Fruit fly (Drosophila melanogaster): ENCODE measurements around the gene CG14325.
A peak's percentile ranks its signal among the peaks of the same experiment; 100 is the strongest.

CG14325 gene

dm6 chr3R:17645239-17645638 lies 18.3 kb downstream of the CG14325 start (continued):
- TF ChIP-seq CG16815 (GFP tag; optimal IDR thresholded peaks at IDR 0.05) (no peak), CG14667 (GFP tag; IDR thresholded peaks at IDR 0.05) (no peak)

dm6 chr3R:17646102-17647050 lies 19.4 kb downstream of the CG14325 start:
- peak in 1 of 2 experiments; percentile 20 for TF ChIP-seq Eip74EF (GFP tag; optimal IDR thresholded peaks at IDR 0.05)
- no peak for TF ChIP-seq Fer1 (GFP tag; optimal IDR thresholded peaks at IDR 0.05)
- TF ChIP-seq tap (tag; optimal IDR thresholded peaks at IDR 0.05): no peak
- TF ChIP-seq Neu2 (GFP tag; optimal IDR thresholded peaks at IDR 0.05; ENCODE audit: borderline replicate concordance): no peak
- TF ChIP-seq NFAT (GFP tag; IDR thresholded peaks at IDR 0.05): 0 out of 2 replicates have a peak, but pooled peaks have one; percentile 35
- TF ChIP-seq CG9727 (GFP tag; optimal IDR thresholded peaks at IDR 0.05): no peak
- peak; percentile 69 for TF ChIP-seq bbx (GFP tag; IDR thresholded peaks at IDR 0.05; ENCODE audit: partially characterized antibody)
- no peak for TF ChIP-seq CTCF (GFP tag; optimal IDR thresholded peaks at IDR 0.05)
- peak; percentile 59; the same call in 1 of the 2 replicates for TF ChIP-seq tna (GFP tag; IDR thresholded peaks at IDR 0.05; ENCODE audit: partially characterized antibody)
- TF ChIP-seq stc (GFP tag; IDR thresholded peaks at IDR 0.05): no peak
- TF ChIP-seq CG34224 (GFP tag; IDR thresholded peaks at IDR 0.05; ENCODE audit: partially characterized antibody): peak; percentile 46; the same call in 1 of the 3 replicates
- peak; percentile 9 for TF ChIP-seq CG2712 (tag; optimal IDR thresholded peaks at IDR 0.05)
- peak; percentile 55; the same call in 2 of the 4 replicates for TF ChIP-seq Dll (GFP tag; IDR thresholded peaks at IDR 0.05; ENCODE audit: partially characterized antibody)
- TF ChIP-seq nmo (GFP tag; optimal IDR thresholded peaks at IDR 0.05): no peak
- TF ChIP-seq CG16813 (GFP tag; IDR thresholded peaks at IDR 0.05; ENCODE audit: partially characterized antibody): peak; percentile 86
- TF ChIP-seq CG1832 (GFP tag; optimal IDR thresholded peaks at IDR 0.05): no peak
- no peak for TF ChIP-seq CG13894 (tag; optimal IDR thresholded peaks at IDR 0.05)
- 0 out of 2 replicates have a peak, but pooled peaks have one; percentile 15 for TF ChIP-seq CG6272 (GFP tag; IDR thresholded peaks at IDR 0.05)
- TF ChIP-seq ewg (GFP tag; optimal IDR thresholded peaks at IDR 0.05): no peak
- no peak for TF ChIP-seq CG10321 (GFP tag; IDR thresholded peaks at IDR 0.05)
- TF ChIP-seq NC2β (GFP tag; optimal IDR thresholded peaks at IDR 0.05): no peak
- TF ChIP-seq Rfx (GFP tag; IDR thresholded peaks at IDR 0.05): peak; percentile 39; the same call in 1 of the 2 replicates
- no peak for TF ChIP-seq CG10209 (GFP tag; optimal IDR thresholded peaks at IDR 0.05)
- no peak for TF ChIP-seq Dref (GFP tag; IDR thresholded peaks at IDR 0.05)
- peak; percentile 73; the same call in 1 of the 2 replicates for TF ChIP-seq vvl (GFP tag; IDR thresholded peaks at IDR 0.05)
- peak; percentile 64 for TF ChIP-seq nerfin-2 (GFP tag; IDR thresholded peaks at IDR 0.05; ENCODE audit: partially characterized antibody)
- TF ChIP-seq Xbp1 (GFP tag; optimal IDR thresholded peaks at IDR 0.05): no peak
- TF ChIP-seq wor (GFP tag; IDR thresholded peaks at IDR 0.05): no peak
- no peak for TF ChIP-seq al (GFP tag; IDR thresholded peaks at IDR 0.05)
- TF ChIP-seq CG3726 (GFP tag; IDR thresholded peaks at IDR 0.05): no peak
- no peak for TF ChIP-seq emc (GFP tag; optimal IDR thresholded peaks at IDR 0.05)
- no peak for TF ChIP-seq CG8359 (GFP tag; optimal IDR thresholded peaks at IDR 0.05; ENCODE audit: borderline replicate concordance)
- TF ChIP-seq chm (GFP tag; IDR thresholded peaks at IDR 0.05): peak; percentile 20; the same call in 1 of the 2 replicates
- peak; percentile 64 for TF ChIP-seq CG42726 (GFP tag; IDR thresholded peaks at IDR 0.05; ENCODE audit: partially characterized antibody)
- TF ChIP-seq Atf6 (GFP tag; IDR thresholded peaks at IDR 0.05): no peak
- no peak for TF ChIP-seq CG18619 (GFP tag; optimal IDR thresholded peaks at IDR 0.05)
- TF ChIP-seq exex (tag; optimal IDR thresholded peaks at IDR 0.05): peak; percentile 98
- TF ChIP-seq MESR4 (GFP tag; optimal IDR thresholded peaks at IDR 0.05): no peak
- TF ChIP-seq CG8478 (optimal IDR thresholded peaks at IDR 0.05): no peak
- peak; percentile 54 for TF ChIP-seq fd102C (GFP tag; optimal IDR thresholded peaks at IDR 0.05)
- peak; percentile 11 for TF ChIP-seq lab (GFP tag; optimal IDR thresholded peaks at IDR 0.05)
- peak; percentile 64; the same call in 1 of the 3 replicates for TF ChIP-seq CG7963 (GFP tag; IDR thresholded peaks at IDR 0.05; ENCODE audit: partially characterized antibody)
- no peak for TF ChIP-seq pan (optimal IDR thresholded peaks at IDR 0.05)
- TF ChIP-seq pan (GFP tag; optimal IDR thresholded peaks at IDR 0.05 in 1 of 2, IDR thresholded peaks at IDR 0.05 in 1 of 2): no peak
